Fruit fly (Drosophila melanogaster) Kc167 (cell line): ENCODE data around the gene Ugt36D1.

Source experiments
- Myc ChIP-seq: fragments of >200 bp; optimal IDR thresholded peaks from 2 replicates; lab custom pipeline; 2017; ENCODE audit warnings: missing external identifiers
- Sin3A ChIP-seq: fragments of >200 bp; optimal IDR thresholded peaks from 2 replicates; lab custom pipeline; 2018; ENCODE audit warnings: missing external identifiers
- h ChIP-seq: fragments of >200 bp; optimal IDR thresholded peaks from 3 replicates; lab custom pipeline; 2018; ENCODE audit warnings: missing external identifiers
- insv ChIP-seq: fragments of >200 bp; optimal IDR thresholded peaks from 3 replicates; lab custom pipeline; 2018; ENCODE audit warnings: missing external identifiers
- psq ChIP-seq: fragments of >200 bp; optimal IDR thresholded peaks from 2 replicates; lab custom pipeline; 2017; ENCODE audit warnings: missing external identifiers
- ttk ChIP-seq: sonication (Bioruptor generic); optimal IDR thresholded peaks from 2 replicates; lab custom pipeline; 2017; ENCODE audit warnings: missing external identifiers

- TF ChIP-seq Myc (lab: Kevin White, UChicago) = no peak
- no peak for TF ChIP-seq h (lab: Kevin White, UChicago)
- no peak for TF ChIP-seq insv (lab: Kevin White, UChicago)
- TF ChIP-seq Sin3A (lab: Kevin White, UChicago) = no peak
- no peak for TF ChIP-seq ttk (lab: Kevin White, UChicago)
- no peak for TF ChIP-seq psq (lab: Kevin White, UChicago)
Measured at dm6 chr2L:18823243-18823803, at the start of gene Ugt36D1.
